Worm (Caenorhabditis elegans) whole organism, L1 larva: ENCODE results near the gene msp-59.
A peak's percentile ranks its signal among the peaks of the same experiment; 100 is the strongest.

Experiments
- C16A3.4 ChIP-seq: fragments of 150-350 bp; optimal IDR thresholded peaks from 2 replicates; lab custom pipeline; 2014; ENCODE audit warnings: missing biosample characterization, missing genetic modification characterization
- C34B4.2 ChIP-seq: sonication (generic microtip); optimal IDR thresholded peaks from 2 replicates; lab custom pipeline; 2017; ENCODE audit warnings: mild to moderate bottlenecking, missing genetic modification characterization, missing compliant biosample characterization
- F16B12.6 ChIP-seq: fragments of 150-350 bp; optimal IDR thresholded peaks from 2 replicates; lab custom pipeline; 2014; ENCODE audit warnings: missing biosample characterization, missing genetic modification characterization
- aha-1 ChIP-seq: fragments of 150-350 bp; optimal IDR thresholded peaks from 2 replicates; lab custom pipeline; 2014; ENCODE audit warnings: missing biosample characterization, missing genetic modification characterization
- ceh-63 ChIP-seq: fragments of 200-800 bp; sonication (Bioruptor generic); optimal IDR thresholded peaks from 2 replicates; lab custom pipeline; 2018; ENCODE audit warnings: mild to moderate bottlenecking, missing genetic modification characterization, missing compliant biosample characterization
- ceh-82 ChIP-seq, 3 experiments: fragments of 150-350 bp in 1 of 3; sonication (generic microtip) in 2 of 3; optimal IDR thresholded peaks; 2 replicates each; lab custom pipeline; 2014 to 2017; ENCODE audit warnings: missing biosample characterization in 3 of 3, missing genetic modification characterization in 3 of 3
- ceh-88 ChIP-seq: fragments of 200-800 bp; sonication (Bioruptor generic); IDR thresholded peaks from 2 replicates; pipeline ENCODE4 v1.3.6; 2022; ENCODE audit warnings: missing genetic modification characterization, missing compliant biosample characterization
- ces-1 ChIP-seq: fragments of 150-350 bp; optimal IDR thresholded peaks from 2 replicates; lab custom pipeline; 2014; ENCODE audit warnings: missing biosample characterization, missing genetic modification reagents, missing genetic modification characterization
- dpl-1 ChIP-seq, 3 experiments: fragments of 150-350 bp in 2 of 3; sonication (generic microtip) in 1 of 3; optimal IDR thresholded peaks; 2 replicates each; lab custom pipeline; 2014 to 2017; ENCODE audit warnings: missing biosample characterization in 3 of 3, missing genetic modification characterization in 3 of 3, missing genetic modification reagents in 3 of 3
- efl-1 ChIP-seq, 4 experiments: fragments of 150-350 bp; optimal IDR thresholded peaks in 3 of 4; peaks in 1 of 4; 1 replicate in 1 of 4; 2 replicates in 3 of 4; lab custom pipeline; 2014; ENCODE audit warnings: missing biosample characterization in 2 of 4, missing genetic modification characterization in 2 of 4, missing genetic modification reagents in 2 of 4
- efl-3 ChIP-seq: fragments of 200-800 bp; sonication (Bioruptor generic); optimal IDR thresholded peaks from 2 replicates; lab custom pipeline; 2018; ENCODE audit warnings: mild to moderate bottlenecking, missing genetic modification characterization, missing compliant biosample characterization
- egl-27 ChIP-seq, 2 experiments: fragments of 150-350 bp in 1 of 2; sonication (generic microtip); optimal IDR thresholded peaks; 3 replicates each; lab custom pipeline; 2017 to 2018; ENCODE audit warnings: missing biosample characterization in 2 of 2, missing genetic modification characterization in 2 of 2, missing genetic modification reagents in 2 of 2
- elt-2 ChIP-seq: sonication (generic microtip); optimal IDR thresholded peaks from 2 replicates; lab custom pipeline; 2016; ENCODE audit warnings: missing genetic modification characterization, mild to moderate bottlenecking, inconsistent platforms, missing compliant biosample characterization, missing genetic modification reagents
- elt-3 ChIP-seq, 6 experiments: fragments of 150-350 bp in 1 of 6; sonication (generic microtip); optimal IDR thresholded peaks; 2 replicates each; lab custom pipeline; 2017 to 2018; ENCODE audit warnings: missing biosample characterization in 6 of 6, missing genetic modification characterization in 6 of 6, inconsistent platforms in 1 of 6
- ets-5 ChIP-seq: fragments of 200-800 bp; sonication (Bioruptor generic); IDR thresholded peaks from 2 replicates; pipeline ENCODE4 v1.3.6; 2022; ENCODE audit warnings: missing genetic modification characterization, missing compliant biosample characterization
- fos-1 ChIP-seq: fragments of 150-350 bp; optimal IDR thresholded peaks from 2 replicates; lab custom pipeline; 2014; ENCODE audit warnings: missing biosample characterization, missing genetic modification characterization
- grh-1 ChIP-seq: fragments of 200-800 bp; sonication (Bioruptor generic); IDR thresholded peaks from 2 replicates; pipeline ENCODE4 v1.3.6; 2022; ENCODE audit warnings: missing genetic modification reagents, missing genetic modification characterization, missing compliant biosample characterization
- hlh-4 ChIP-seq: sonication (generic microtip); optimal IDR thresholded peaks from 2 replicates; lab custom pipeline; 2016; ENCODE audit warnings: mild to moderate bottlenecking, missing genetic modification characterization, missing compliant biosample characterization
- irx-1 ChIP-seq: sonication (generic microtip); optimal IDR thresholded peaks from 2 replicates; lab custom pipeline; 2016; ENCODE audit warnings: missing genetic modification characterization, missing compliant biosample characterization
- isw-1 ChIP-seq: fragments of 200-800 bp; sonication (Bioruptor generic); IDR thresholded peaks from 2 replicates; pipeline ENCODE4 v1.3.6; 2022; ENCODE audit warnings: missing genetic modification characterization, missing compliant biosample characterization
- lin-13 ChIP-seq: fragments of 150-350 bp; optimal IDR thresholded peaks from 2 replicates; lab custom pipeline; 2014; ENCODE audit warnings: missing biosample characterization, missing genetic modification reagents, missing genetic modification characterization
- lin-14 ChIP-seq: fragments of 200-800 bp; sonication (Bioruptor generic); optimal IDR thresholded peaks from 2 replicates; lab custom pipeline; 2018; ENCODE audit warnings: mild to moderate bottlenecking, missing genetic modification characterization, moderate library complexity, missing compliant biosample characterization
- lin-15B ChIP-seq: fragments of 150-350 bp; sonication (generic microtip); optimal IDR thresholded peaks from 3 replicates; lab custom pipeline; 2014; ENCODE audit warnings: missing biosample characterization, missing genetic modification characterization
- lin-35 ChIP-seq, 2 experiments: fragments of 150-350 bp; optimal IDR thresholded peaks; 2 replicates each; lab custom pipeline; 2014; ENCODE audit warnings: missing biosample characterization in 2 of 2, missing genetic modification characterization in 2 of 2, missing genetic modification reagents in 2 of 2
- lin-39 ChIP-seq: fragments of 150-350 bp; optimal IDR thresholded peaks from 2 replicates; lab custom pipeline; 2014; ENCODE audit warnings: missing biosample characterization, missing genetic modification reagents, missing genetic modification characterization
- lir-3 ChIP-seq: sonication (generic microtip); optimal IDR thresholded peaks from 2 replicates; lab custom pipeline; 2016; ENCODE audit warnings: mild to moderate bottlenecking, missing genetic modification characterization, moderate library complexity, missing compliant biosample characterization; ENCODE audit not compliant: poor library complexity
- mdl-1 ChIP-seq, 2 experiments: fragments of 150-350 bp; optimal IDR thresholded peaks; 2 replicates each; lab custom pipeline; 2014 to 2017; ENCODE audit warnings: missing biosample characterization in 2 of 2, missing genetic modification characterization in 2 of 2, inconsistent platforms in 1 of 2
- mef-2 ChIP-seq: fragments of 150-350 bp; optimal IDR thresholded peaks from 2 replicates; lab custom pipeline; 2014; ENCODE audit warnings: missing biosample characterization, missing genetic modification characterization
- mep-1 ChIP-seq: fragments of 150-350 bp; optimal IDR thresholded peaks from 2 replicates; lab custom pipeline; 2014; ENCODE audit warnings: missing biosample characterization, missing genetic modification characterization
- nhr-11 ChIP-seq: fragments of 150-350 bp; optimal IDR thresholded peaks from 2 replicates; lab custom pipeline; 2014; ENCODE audit warnings: missing biosample characterization, missing genetic modification characterization
- nhr-19 ChIP-seq: fragments of 200-800 bp; sonication (Bioruptor generic); conservative IDR thresholded peaks from 2 replicates; pipeline ENCODE4 v1.3.6; 2022; ENCODE audit warnings: missing genetic modification characterization, missing compliant biosample characterization
- nhr-20 ChIP-seq: sonication (generic microtip); optimal IDR thresholded peaks from 2 replicates; lab custom pipeline; 2016; ENCODE audit warnings: mild to moderate bottlenecking, missing genetic modification characterization, missing compliant biosample characterization
- nhr-237 ChIP-seq: fragments of 150-350 bp; optimal IDR thresholded peaks from 2 replicates; lab custom pipeline; 2014; ENCODE audit warnings: missing biosample characterization, missing genetic modification characterization
- pag-3 ChIP-seq: sonication (generic microtip); optimal IDR thresholded peaks from 2 replicates; lab custom pipeline; 2017; ENCODE audit warnings: missing genetic modification characterization, mild to moderate bottlenecking, missing compliant biosample characterization, antibody characterized with exemption, borderline replicate concordance; ENCODE audit not compliant: insufficient read depth
- pax-3 ChIP-seq: fragments of 200-800 bp; sonication (Bioruptor generic); optimal IDR thresholded peaks from 2 replicates; lab custom pipeline; 2018; ENCODE audit warnings: mild to moderate bottlenecking, missing genetic modification characterization, moderate library complexity, missing compliant biosample characterization
- pqm-1 ChIP-seq: sonication (generic microtip); optimal IDR thresholded peaks from 3 replicates; lab custom pipeline; 2017; ENCODE audit warnings: missing biosample characterization, missing genetic modification characterization
- rnt-1 ChIP-seq: sonication (generic microtip); optimal IDR thresholded peaks from 2 replicates; lab custom pipeline; 2016; ENCODE audit warnings: mild to moderate bottlenecking, missing genetic modification characterization, moderate library complexity, missing compliant biosample characterization
- snpc-4 ChIP-seq: fragments of 150-350 bp; optimal IDR thresholded peaks from 2 replicates; lab custom pipeline; 2014; ENCODE audit warnings: missing biosample characterization, missing genetic modification characterization
- sup-37 ChIP-seq: fragments of 200-800 bp; sonication (Bioruptor generic); optimal IDR thresholded peaks from 2 replicates; lab custom pipeline; 2018; ENCODE audit warnings: mild to moderate bottlenecking, missing genetic modification characterization, missing compliant biosample characterization
- swsn-7 ChIP-seq: sonication (generic microtip); optimal IDR thresholded peaks from 2 replicates; lab custom pipeline; 2016; ENCODE audit warnings: missing genetic modification characterization, missing compliant biosample characterization
- tbx-2 ChIP-seq: sonication (generic microtip); optimal IDR thresholded peaks from 2 replicates; lab custom pipeline; 2016; ENCODE audit warnings: missing genetic modification characterization, missing compliant biosample characterization
- tlp-1 ChIP-seq: fragments of 150-350 bp; optimal IDR thresholded peaks from 2 replicates; lab custom pipeline; 2014; ENCODE audit warnings: missing biosample characterization, missing genetic modification characterization
- unc-130 ChIP-seq: fragments of 150-350 bp; optimal IDR thresholded peaks from 2 replicates; lab custom pipeline; 2017; ENCODE audit warnings: missing biosample characterization, missing genetic modification characterization, inconsistent platforms
- unc-86 ChIP-seq: sonication (generic microtip); optimal IDR thresholded peaks from 2 replicates; lab custom pipeline; 2016; ENCODE audit warnings: missing genetic modification characterization, missing compliant biosample characterization
- unc-98 ChIP-seq: fragments of 200-800 bp; sonication (Bioruptor generic); IDR thresholded peaks from 2 replicates; pipeline ENCODE4 v1.3.6; 2022; ENCODE audit warnings: missing genetic modification characterization, missing compliant biosample characterization
- vab-15 ChIP-seq: sonication (generic microtip); optimal IDR thresholded peaks from 2 replicates; lab custom pipeline; 2017; ENCODE audit warnings: missing genotype, mild to moderate bottlenecking, missing genetic modification characterization, missing compliant biosample characterization
- xbp-1 ChIP-seq: sonication (generic microtip); optimal IDR thresholded peaks from 2 replicates; lab custom pipeline; 2016; ENCODE audit warnings: missing genetic modification characterization, missing compliant biosample characterization
- zag-1 ChIP-seq: fragments of 150-350 bp; optimal IDR thresholded peaks from 2 replicates; lab custom pipeline; 2014; ENCODE audit warnings: missing biosample characterization, missing genetic modification characterization
- zip-4 ChIP-seq: fragments of 200-800 bp; sonication (Bioruptor generic); optimal IDR thresholded peaks from 2 replicates; lab custom pipeline; 2018; ENCODE audit warnings: mild to moderate bottlenecking, missing genetic modification characterization, moderate library complexity, missing compliant biosample characterization
- ztf-4 ChIP-seq: fragments of 150-350 bp; optimal IDR thresholded peaks from 2 replicates; lab custom pipeline; 2014; ENCODE audit warnings: missing biosample characterization, missing genetic modification characterization

The msp-59 gene

DNA sequence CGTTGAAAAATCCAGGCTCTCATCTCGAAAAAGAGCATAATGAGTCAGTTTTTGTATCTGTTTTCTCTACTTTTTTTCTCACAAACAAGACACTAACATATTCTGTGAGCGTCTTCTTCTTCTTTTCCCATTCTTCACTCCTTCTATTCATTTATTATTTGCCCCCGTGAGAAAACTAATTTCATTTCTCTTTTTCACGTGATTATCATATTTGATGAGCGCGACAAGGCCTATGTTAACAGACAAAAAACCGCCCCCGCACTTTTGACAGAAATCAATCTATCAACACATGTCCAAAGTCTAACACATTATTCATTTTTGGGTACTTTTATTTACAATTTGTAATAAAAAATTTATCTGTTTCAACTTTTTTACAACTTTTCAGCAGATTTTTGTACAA lies 24.7 kb upstream of the msp-59 start (continued):
- TF ChIP-seq xbp-1 (tag; lab: Kevin White, UChicago), result no peak
- TF ChIP-seq lir-3, result no peak
- no peak for TF ChIP-seq ceh-88 (GFP tag; lab: Robert Waterston, UW)
- TF ChIP-seq isw-1 (GFP tag; lab: Robert Waterston, UW), result no peak
- no peak for TF ChIP-seq ztf-4 (tag; lab: Kevin White, UChicago)
- no peak for TF ChIP-seq ces-1 (GFP tag; lab: Kevin White, UChicago)
- TF ChIP-seq C16A3.4, result no peak
- no peak for TF ChIP-seq ceh-82 (tag; optimal IDR thresholded peaks at IDR 0.05; lab: Kevin White, UChicago)
- TF ChIP-seq zip-4 (GFP tag; lab: Kevin White, UChicago), result no peak
- peak; percentile 61 for TF ChIP-seq unc-86 (tag; lab: Kevin White, UChicago)
- TF ChIP-seq egl-27 (tag; optimal IDR thresholded peaks at IDR 0.05; lab: Kevin White, UChicago), result no peak
- TF ChIP-seq elt-3 (tag; optimal IDR thresholded peaks at IDR 0.05; lab: Kevin White, UChicago), result peak in 1 of 6 experiments; percentile 47
- TF ChIP-seq C34B4.2 (tag; lab: Kevin White, UChicago), result no peak
- no peak for TF ChIP-seq nhr-19 (GFP tag; lab: Robert Waterston, UW)
- no peak for TF ChIP-seq swsn-7 (tag; lab: Kevin White, UChicago)
- no peak for TF ChIP-seq efl-3
- TF ChIP-seq elt-2 (tag; lab: Kevin White, UChicago), result no peak
- no peak for TF ChIP-seq tlp-1 (tag; lab: Kevin White, UChicago)
- no peak for TF ChIP-seq ceh-63 (GFP tag; lab: Kevin White, UChicago)
- no peak for TF ChIP-seq pag-3
- TF ChIP-seq pqm-1 (tag; lab: Kevin White, UChicago), result no peak
- no peak for TF ChIP-seq dpl-1 (GFP tag; optimal IDR thresholded peaks at IDR 0.05; lab: Kevin White, UChicago)
- TF ChIP-seq rnt-1 (tag; lab: Kevin White, UChicago), result no peak
- TF ChIP-seq fos-1 (tag; lab: Kevin White, UChicago), result no peak
- no peak for TF ChIP-seq tbx-2
- TF ChIP-seq lin-35 (GFP tag; optimal IDR thresholded peaks at IDR 0.05; lab: Kevin White, UChicago), result peak in 1 of 2 experiments; percentile 25
- TF ChIP-seq zag-1 (tag; lab: Kevin White, UChicago), result no peak
- TF ChIP-seq vab-15 (tag; lab: Kevin White, UChicago), result no peak
- no peak for TF ChIP-seq nhr-237 (tag; lab: Kevin White, UChicago)
- no peak for TF ChIP-seq unc-130 (tag; lab: Kevin White, UChicago)
- TF ChIP-seq mef-2 (tag; lab: Kevin White, UChicago), result no peak
- peak; percentile 5 for TF ChIP-seq mep-1 (tag; lab: Kevin White, UChicago)
- TF ChIP-seq nhr-20 (tag; lab: Kevin White, UChicago), result peak; percentile 22
- no peak for TF ChIP-seq lin-15B (tag; lab: Kevin White, UChicago)
- peak; percentile 69 for TF ChIP-seq lin-14 (GFP tag; lab: Kevin White, UChicago)
- TF ChIP-seq snpc-4 (tag; lab: Kevin White, UChicago), result no peak
- no peak for TF ChIP-seq pax-3 (tag; lab: Kevin White, UChicago)
- no peak for TF ChIP-seq F16B12.6 (tag; lab: Kevin White, UChicago)
- TF ChIP-seq ets-5 (GFP tag; lab: Robert Waterston, UW), result no peak

DNA sequence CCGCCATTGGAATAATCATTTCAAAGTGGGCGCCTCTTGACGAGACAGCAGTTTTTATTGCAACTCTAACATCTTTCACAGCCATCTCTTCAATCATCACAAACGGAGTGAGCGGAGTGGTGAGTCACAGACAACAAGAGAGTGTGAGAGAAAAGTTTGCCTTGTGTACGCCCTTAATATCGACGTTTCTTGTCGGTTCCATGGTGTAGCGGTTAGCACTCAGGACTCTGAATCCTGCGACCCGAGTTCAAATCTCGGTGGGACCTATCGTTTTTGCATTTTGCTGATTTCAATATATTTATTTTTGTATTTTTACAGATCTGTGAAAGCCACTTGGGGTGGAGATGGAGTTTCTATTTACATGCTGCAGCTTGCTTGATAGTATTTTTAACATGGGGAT lies 21.6 kb upstream of the msp-59 start:
- TF ChIP-seq tbx-2 (peak; percentile 50), fos-1 (tag; lab: Kevin White, UChicago) (peak; percentile 80), nhr-11 (tag; lab: Kevin White, UChicago) (no peak), swsn-7 (tag; lab: Kevin White, UChicago) (peak; percentile 59), vab-15 (tag; lab: Kevin White, UChicago) (peak; percentile 13), sup-37 (GFP tag; lab: Kevin White, UChicago) (no peak), lin-14 (GFP tag; lab: Kevin White, UChicago) (peak; percentile 75), aha-1 (no peak), xbp-1 (tag; lab: Kevin White, UChicago) (peak; percentile 50), unc-98 (GFP tag; lab: Robert Waterston, UW) (no peak), unc-130 (tag; lab: Kevin White, UChicago) (peak; percentile 55), mep-1 (tag; lab: Kevin White, UChicago) (peak; percentile 50), lin-13 (GFP tag; lab: Kevin White, UChicago) (peak; percentile 32), irx-1 (tag; lab: Kevin White, UChicago) (peak; percentile 50), grh-1 (GFP tag; lab: Robert Waterston, UW) (no peak), snpc-4 (tag; lab: Kevin White, UChicago) (peak; percentile 56), lin-39 (no peak), isw-1 (GFP tag; lab: Robert Waterston, UW) (peak; percentile 36), C16A3.4 (peak; percentile 64), hlh-4 (tag; lab: Kevin White, UChicago) (no peak), pax-3 (tag; lab: Kevin White, UChicago) (peak; percentile 29), nhr-20 (tag; lab: Kevin White, UChicago) (peak; percentile 60), mdl-1 (tag; optimal IDR thresholded peaks at IDR 0.05; lab: Kevin White, UChicago) (peak in 1 of 2 experiments; percentile 51), efl-1 (optimal IDR thresholded peaks at IDR 0.05; lab: Kevin White, UChicago) (peak; percentile 43 to 63), efl-1 (GFP tag; optimal IDR thresholded peaks at IDR 0.05 in 1 of 2; lab: Kevin White, UChicago) (peak; percentile 49 to 95)
